Worm (Caenorhabditis elegans): Measurements from ENCODE around the gene gst-4.

Gene gst-4

ce11 chrIV:10180133-10180749 is 38.2 kb downstream of the gst-4 start, which contains the start of gene gta-1 (continued):
- TF ChIP-seq ZK546.5 (tag; optimal IDR thresholded peaks at IDR 0.05) (no peak), lsy-12 (tag; optimal IDR thresholded peaks at IDR 0.05) (no peak), jun-1 (tag; optimal IDR thresholded peaks at IDR 0.05) (no peak), snpc-4 (tag; optimal IDR thresholded peaks at IDR 0.05) (no peak)

- TF ChIP-seq hmg-11 (tag; optimal IDR thresholded peaks at IDR 0.05), result no peak
- no peak for TF ChIP-seq lsy-12 (tag; optimal IDR thresholded peaks at IDR 0.05)
- peak; percentile 62 for TF ChIP-seq fkh-10 (GFP tag; optimal IDR thresholded peaks at IDR 0.05)
- no peak for TF ChIP-seq ceh-28 (tag; optimal IDR thresholded peaks at IDR 0.05)
Measured at ce11 chrIV:10188505-10188904, 46.5 kb downstream of the gst-4 start.

DNA sequence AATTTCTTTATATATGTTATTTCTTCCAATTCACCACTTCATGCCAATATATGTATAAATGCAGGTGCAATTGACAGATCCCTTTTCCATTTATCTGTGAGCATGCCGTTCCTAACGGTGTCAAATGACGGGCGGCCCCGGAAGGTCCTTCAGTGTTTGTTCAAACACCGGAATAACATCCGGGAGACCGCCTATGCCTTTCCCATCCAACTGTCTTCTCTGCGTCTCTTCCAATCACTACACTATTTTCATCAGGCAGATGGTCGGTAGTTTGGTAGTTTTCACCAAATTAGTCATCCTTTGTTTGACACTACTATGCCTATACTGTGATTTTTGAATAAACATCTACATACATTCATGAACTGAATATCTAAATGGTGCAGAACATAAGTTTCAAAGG is 48.6 kb downstream of the gst-4 start:
- no peak for TF ChIP-seq elt-2 (tag; optimal IDR thresholded peaks at IDR 0.05)
- TF ChIP-seq daf-12 (tag; optimal IDR thresholded peaks at IDR 0.05), result no peak
- no peak for TF ChIP-seq fkh-10 (GFP tag; optimal IDR thresholded peaks at IDR 0.05)
- TF ChIP-seq unc-62 (GFP tag; optimal IDR thresholded peaks at IDR 0.05), result no peak
- TF ChIP-seq R02D3.7 (tag; optimal IDR thresholded peaks at IDR 0.05), result no peak
- no peak for TF ChIP-seq zag-1 (tag; optimal IDR thresholded peaks at IDR 0.05)
- no peak for TF ChIP-seq pqm-1 (tag; optimal IDR thresholded peaks at IDR 0.05)
- TF ChIP-seq ceh-16 (tag; optimal IDR thresholded peaks at IDR 0.05), result no peak
- TF ChIP-seq nfya-1 (tag; optimal IDR thresholded peaks at IDR 0.05; ENCODE audit: insufficient read depth), result no peak
- TF ChIP-seq lin-15B (tag; optimal IDR thresholded peaks at IDR 0.05), result no peak
- no peak for TF ChIP-seq nhr-43 (tag; optimal IDR thresholded peaks at IDR 0.05; ENCODE audit: poor library complexity, severe bottlenecking)

ce11 chrIV:10191498-10191897 is 49.5 kb downstream of the gst-4 start:
- TF ChIP-seq nhr-76 (tag; optimal IDR thresholded peaks at IDR 0.05), result no peak
- TF ChIP-seq fkh-10 (GFP tag; optimal IDR thresholded peaks at IDR 0.05), result peak; percentile 84

Data from whole organism, L3 larva.